Worm (Caenorhabditis elegans) whole organism, L4/young adult: ENCODE measurements around the gene C04A11.1.

Source experiments
- W03F9.2 ChIP-seq: fragments of 150-350 bp; optimal IDR thresholded peaks from 2 replicates; lab custom pipeline; 2014; ENCODE audit warnings: missing biosample characterization, missing genetic modification characterization
- dao-5 ChIP-seq: sonication (generic microtip); optimal IDR thresholded peaks from 2 replicates; lab custom pipeline; 2016; ENCODE audit warnings: missing genotype, missing genetic modification characterization, moderate library complexity, missing compliant biosample characterization
- him-1 ChIP-seq: sonication (generic microtip); optimal IDR thresholded peaks from 2 replicates; lab custom pipeline; 2016; ENCODE audit warnings: missing genotype, missing genetic modification reagents, missing genetic modification characterization, missing compliant biosample characterization

C04A11.1 gene

DNA sequence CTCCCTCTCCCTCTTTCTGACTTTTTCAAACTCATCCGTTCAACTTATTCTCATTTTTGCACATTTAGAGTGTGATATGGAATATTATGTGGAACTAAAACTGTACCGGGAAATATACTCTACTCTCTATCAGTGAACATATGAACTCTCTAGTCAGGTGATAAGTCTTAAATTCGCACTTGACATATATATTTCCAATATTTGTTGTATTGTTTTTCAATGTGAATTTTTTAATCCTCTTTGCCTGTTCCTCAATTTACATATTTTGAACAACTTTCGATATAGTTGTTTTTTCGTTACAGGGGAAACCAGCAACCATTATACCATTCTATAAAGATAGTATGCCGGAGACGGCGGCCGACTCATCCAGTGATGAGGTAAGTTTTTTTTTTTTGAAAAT lies at the start of gene C04A11.1:
C04A11.1 (plus strand) TSS at position 301 of the 400 bp plus-strand sequence.
- TF ChIP-seq him-1 (tag; lab: Kevin White, UChicago): no peak
- TF ChIP-seq W03F9.2 (tag; lab: Kevin White, UChicago): no peak
- TF ChIP-seq dao-5 (tag; lab: Kevin White, UChicago): no peak

- TF ChIP-seq dao-5 (tag; lab: Kevin White, UChicago) (no peak), him-1 (tag; lab: Kevin White, UChicago) (no peak), W03F9.2 (tag; lab: Kevin White, UChicago) (no peak)
Observed at ce11 chrX:13615181-13615580, 45.1 kb upstream of the C04A11.1 start.

ce11 chrX:13618574-13618973 lies 41.7 kb upstream of the C04A11.1 start, which contains the start of gene nlp-53:
Gene nlp-53, plus strand, starts transcription at chrX:13618874.
- TF ChIP-seq W03F9.2 (tag; lab: Kevin White, UChicago): no peak
- no peak for TF ChIP-seq dao-5 (tag; lab: Kevin White, UChicago)
- no peak for TF ChIP-seq him-1 (tag; lab: Kevin White, UChicago)

DNA sequence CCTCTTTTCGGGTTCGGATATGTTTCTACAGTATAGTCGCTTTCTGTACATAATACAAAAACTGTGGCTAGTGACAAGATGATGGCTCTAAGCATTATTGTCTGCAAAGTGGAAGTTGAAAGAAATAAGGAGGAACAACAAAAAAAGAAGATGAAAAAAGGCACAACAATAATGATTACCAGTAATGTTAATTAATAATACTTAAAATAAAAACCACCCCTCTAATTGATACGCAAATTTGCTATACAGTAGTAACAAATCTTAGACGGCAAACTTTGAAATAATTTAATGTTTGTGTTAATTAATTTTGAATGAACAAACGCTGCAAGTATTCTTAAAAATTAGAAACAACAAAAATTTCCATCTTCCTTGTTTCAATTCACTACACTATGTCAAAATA lies 38.7 kb upstream of the C04A11.1 start, which contains the start of gene Y12A6A.1:
Y12A6A.1 (minus strand) TSS at position 101 of the 400 bp plus-strand sequence.
- TF ChIP-seq dao-5 (tag; lab: Kevin White, UChicago) (no peak), him-1 (tag; lab: Kevin White, UChicago) (no peak), W03F9.2 (tag; lab: Kevin White, UChicago) (no peak)

DNA sequence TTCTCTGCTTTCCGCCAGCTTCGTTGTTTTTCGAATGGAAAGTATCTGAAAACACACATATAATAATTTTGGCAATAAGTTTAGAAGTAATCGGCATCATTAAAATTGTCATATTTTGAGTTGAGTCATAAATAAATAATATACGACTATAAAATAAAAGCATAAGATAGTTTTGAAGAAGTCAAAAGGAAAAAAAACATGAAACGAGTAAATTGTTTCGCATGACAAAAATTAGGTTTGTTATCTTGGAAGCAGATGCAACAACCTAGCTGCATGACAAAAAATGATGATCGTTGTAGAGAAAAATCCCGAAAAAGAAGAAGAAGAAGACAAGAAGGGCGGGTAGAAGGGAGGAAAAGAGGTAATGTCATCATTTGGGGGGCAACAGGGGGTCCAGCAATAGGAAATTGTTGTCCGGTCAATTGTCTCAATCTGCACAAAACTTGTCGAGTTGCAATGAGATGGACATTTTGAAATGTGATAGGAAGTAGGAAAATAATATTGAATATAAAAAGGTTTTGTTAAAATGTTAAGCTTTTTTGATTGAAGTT lies 29.1 kb upstream of the C04A11.1 start, which contains the start of gene nlg-1:
nlg-1 (minus strand) TSS at position 51 of the 551 bp plus-strand sequence.
- TF ChIP-seq him-1 (tag; lab: Kevin White, UChicago) (no peak), dao-5 (tag; lab: Kevin White, UChicago) (no peak), W03F9.2 (tag; lab: Kevin White, UChicago) (no peak)

- TF ChIP-seq him-1 (tag; lab: Kevin White, UChicago) (no peak), dao-5 (tag; lab: Kevin White, UChicago) (no peak), W03F9.2 (tag; lab: Kevin White, UChicago) (no peak)
Observed at ce11 chrX:13632245-13632644, 28.1 kb upstream of the C04A11.1 start.

DNA sequence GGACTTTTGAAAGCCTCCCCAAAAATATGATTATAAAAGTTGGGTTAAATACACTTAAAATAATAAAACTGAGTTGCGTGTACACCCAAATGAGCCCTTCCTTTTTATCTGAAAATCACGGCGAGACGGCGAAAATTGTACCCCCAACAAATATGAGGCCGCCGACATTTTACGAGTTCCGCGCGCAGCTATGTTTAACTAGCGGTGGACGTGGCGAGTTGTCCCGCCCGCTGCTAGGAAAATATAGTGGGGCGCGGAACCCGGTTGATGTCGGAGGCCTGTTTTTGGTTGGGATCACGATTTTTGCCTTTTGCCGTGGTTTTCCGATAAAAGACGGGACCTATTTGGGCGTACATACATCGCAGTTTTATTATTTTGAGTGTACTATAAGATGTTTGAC lies 27.3 kb upstream of the C04A11.1 start:
- TF ChIP-seq W03F9.2 (tag; lab: Kevin White, UChicago) (no peak), him-1 (tag; lab: Kevin White, UChicago) (no peak), dao-5 (tag; lab: Kevin White, UChicago) (no peak)

ce11 chrX:13633876-13634479 lies 26.3 kb upstream of the C04A11.1 start:
- no peak for TF ChIP-seq him-1 (tag; lab: Kevin White, UChicago)
- TF ChIP-seq dao-5 (tag; lab: Kevin White, UChicago): no peak
- TF ChIP-seq W03F9.2 (tag; lab: Kevin White, UChicago): no peak

DNA sequence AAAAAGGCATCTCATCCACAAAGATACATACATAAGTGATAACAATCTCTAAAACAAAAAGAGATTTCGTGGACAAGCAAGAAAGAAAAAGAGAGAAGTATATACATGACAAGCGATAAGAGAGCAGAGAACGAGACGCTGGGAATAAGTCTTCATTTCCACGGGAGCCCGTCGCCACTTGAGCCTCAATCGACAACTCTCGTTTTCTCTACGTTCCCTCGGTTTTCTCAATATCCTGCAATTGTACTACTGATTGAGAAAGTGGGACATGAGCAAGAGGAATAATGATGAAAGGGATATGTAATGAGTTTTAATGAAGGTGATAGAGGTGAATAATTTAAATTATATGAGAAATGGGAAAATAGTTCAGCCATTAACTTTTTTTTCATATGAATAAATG lies 22.8 kb upstream of the C04A11.1 start:
- TF ChIP-seq him-1 (tag; lab: Kevin White, UChicago): no peak
- no peak for TF ChIP-seq dao-5 (tag; lab: Kevin White, UChicago)
- TF ChIP-seq W03F9.2 (tag; lab: Kevin White, UChicago): no peak

DNA sequence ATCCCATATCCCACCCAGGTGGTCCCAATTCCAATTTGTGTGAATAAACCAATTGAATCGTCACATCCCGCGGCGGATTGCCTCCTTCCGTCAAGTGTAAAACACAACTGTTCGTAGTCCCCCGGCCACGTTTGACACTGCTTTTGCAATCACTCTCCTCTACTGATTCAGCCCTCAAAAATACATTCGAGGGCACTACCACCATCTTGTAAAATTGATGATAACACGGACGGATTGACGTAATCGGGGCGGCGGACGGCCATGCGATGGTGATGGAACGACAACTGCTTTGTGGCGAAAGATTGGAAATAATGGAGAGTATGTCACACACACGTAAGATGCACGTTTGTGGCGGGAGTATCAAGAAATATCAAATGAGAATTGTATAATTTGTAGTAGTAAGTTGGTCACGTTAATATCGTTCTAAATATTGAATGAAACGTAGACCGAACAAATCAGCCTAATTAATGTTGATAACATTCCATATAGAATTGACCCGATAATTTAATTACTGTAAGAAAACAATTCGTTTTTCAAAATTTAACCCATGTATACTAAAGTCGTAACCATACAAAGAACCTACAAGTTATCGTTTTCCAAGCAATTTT lies 21.9 kb upstream of the C04A11.1 start:
- no peak for TF ChIP-seq him-1 (tag; lab: Kevin White, UChicago)
- no peak for TF ChIP-seq dao-5 (tag; lab: Kevin White, UChicago)
- no peak for TF ChIP-seq W03F9.2 (tag; lab: Kevin White, UChicago)

DNA sequence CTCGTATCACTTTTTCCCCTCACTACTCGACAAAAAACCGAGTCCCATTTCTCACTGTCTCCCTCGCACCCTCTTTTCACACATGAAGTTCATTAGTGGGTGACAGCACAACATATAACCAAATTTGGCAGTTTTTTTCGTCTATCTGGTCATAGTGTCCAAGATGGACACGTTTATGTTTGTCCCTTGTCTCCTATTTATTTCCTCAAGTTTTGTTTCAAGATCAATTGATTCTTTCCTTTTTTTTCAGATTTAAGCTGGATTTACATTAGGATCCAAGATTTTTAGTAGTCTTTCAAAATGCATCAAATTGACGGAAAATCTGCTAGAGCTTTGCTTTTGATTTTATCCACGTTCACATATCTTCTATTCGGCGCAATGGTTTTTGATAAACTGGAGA lies 20.7 kb upstream of the C04A11.1 start, which contains the start of gene twk-20:
twk-20 (plus strand) TSS at position 301 of the 400 bp plus-strand sequence.
- TF ChIP-seq dao-5 (tag; lab: Kevin White, UChicago) (no peak), W03F9.2 (tag; lab: Kevin White, UChicago) (no peak)

- no peak for TF ChIP-seq him-1 (tag; lab: Kevin White, UChicago)
- TF ChIP-seq W03F9.2 (tag; lab: Kevin White, UChicago): no peak
- TF ChIP-seq dao-5 (tag; lab: Kevin White, UChicago): no peak
Observed at ce11 chrX:13644884-13645283, 15.4 kb upstream of the C04A11.1 start.

DNA sequence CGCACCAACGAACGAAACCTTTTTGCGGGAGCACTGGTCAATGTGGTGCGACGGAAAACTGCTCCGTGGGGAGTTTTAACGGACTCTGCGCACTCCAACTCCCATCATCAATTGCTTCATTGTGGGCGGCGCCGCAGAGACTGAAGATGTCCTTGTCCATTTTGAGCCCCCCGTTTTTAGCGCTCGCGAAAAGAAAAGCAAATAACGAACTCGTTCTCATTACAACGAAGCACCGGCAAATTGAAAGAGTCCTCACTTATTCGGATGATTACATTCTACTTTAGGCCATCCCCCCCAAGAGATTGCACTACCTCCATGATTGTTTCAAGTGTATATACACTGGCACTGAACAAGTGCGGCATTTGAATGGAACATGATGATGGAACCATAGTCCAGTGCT lies 13.5 kb upstream of the C04A11.1 start, which contains the start of gene acr-9:
acr-9 (minus strand) TSS at position 101 of the 400 bp plus-strand sequence.
- TF ChIP-seq W03F9.2 (tag; lab: Kevin White, UChicago): no peak
- TF ChIP-seq dao-5 (tag; lab: Kevin White, UChicago): no peak
- TF ChIP-seq him-1 (tag; lab: Kevin White, UChicago): no peak
